Fruit fly (Drosophila melanogaster) S2 (cell line): ENCODE results near the gene Gp93.

Experiments used
- CG8478 ChIP-seq: fragments of >200 bp; optimal IDR thresholded peaks from 2 replicates; lab custom pipeline; 2018
- CTCF ChIP-seq, 2 experiments: fragments of >200 bp; optimal IDR thresholded peaks; 2 replicates each; lab custom pipeline; 2018

DNA sequence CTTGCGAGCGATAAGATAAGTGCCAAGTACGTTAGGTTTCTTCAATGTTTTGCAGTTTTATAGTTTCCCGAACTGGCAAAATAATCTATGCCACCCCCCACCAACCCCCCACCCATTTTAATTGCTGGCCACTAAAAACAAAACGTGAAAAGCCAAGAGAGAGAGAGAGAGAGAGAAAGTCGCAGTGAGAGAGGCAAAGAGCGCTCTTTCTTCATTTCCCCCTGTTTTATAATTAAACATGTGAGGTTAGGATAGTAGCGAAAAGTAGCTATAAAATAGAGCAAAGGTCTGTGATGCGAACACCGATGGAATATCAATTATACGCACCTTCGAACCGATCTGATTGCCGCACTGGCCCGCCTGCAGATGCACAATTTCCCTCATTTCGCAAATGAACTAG is 39.3 kb downstream of the Gp93 start:
- TF ChIP-seq CTCF (optimal IDR thresholded peaks at IDR 0.05; lab: Kevin White, UChicago) = no peak
- TF ChIP-seq CG8478 (lab: Kevin White, UChicago) = no peak
